Worm (Caenorhabditis elegans) whole organism, mixed stage, embryonic: ENCODE data around the gene pfn-3.

Source experiments
- nhr-76 ChIP-seq: sonication (generic microtip); optimal IDR thresholded peaks from 2 replicates; lab custom pipeline; 2017; ENCODE audit warnings: missing biosample characterization, missing genetic modification characterization
- snpc-4 ChIP-seq: fragments of 150-350 bp; optimal IDR thresholded peaks from 2 replicates; lab custom pipeline; 2014; ENCODE audit warnings: missing biosample characterization, missing genetic modification characterization

DNA sequence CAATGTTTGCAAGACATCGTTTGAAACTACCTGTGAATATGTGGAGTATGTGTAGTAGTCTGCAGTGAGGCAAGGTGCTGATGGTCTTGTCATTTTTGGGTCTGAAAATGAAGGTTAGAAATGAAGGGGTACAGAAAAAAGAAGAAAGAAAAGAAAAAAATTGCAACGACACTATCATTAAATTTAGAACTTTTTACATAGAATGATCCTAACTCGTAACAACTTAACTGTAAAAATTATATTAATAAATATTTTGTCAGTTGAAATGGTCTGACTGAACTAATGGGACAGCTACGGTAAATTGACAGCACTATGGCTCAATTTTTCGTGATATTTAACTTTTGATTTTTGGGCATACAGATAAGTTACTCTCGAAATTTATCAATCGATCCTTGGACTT is 38.9 kb upstream of the pfn-3 start, which contains the start of gene C05D9.7:
- no peak for TF ChIP-seq nhr-76 (tag; lab: Kevin White, UChicago)
- TF ChIP-seq snpc-4 (tag; lab: Kevin White, UChicago): no peak
